Fruit fly (Drosophila melanogaster) whole organism, embryonic: ENCODE data around the gene Rsph3.

ENCODE experiments used
- Abd-B ChIP-seq: fragments of 200-800 bp; sonication (Bioruptor generic); optimal IDR thresholded peaks from 2 replicates; lab custom pipeline; 2018; ENCODE audit warnings: missing biosample characterization, mild to moderate bottlenecking, missing genetic modification characterization, moderate library complexity
- Antp ChIP-seq: fragments of 200-800 bp; sonication (Bioruptor generic); optimal IDR thresholded peaks from 3 replicates; lab custom pipeline; 2016; ENCODE audit warnings: missing biosample characterization, missing genetic modification characterization
- Awh ChIP-seq: fragments of 200-800 bp; sonication (Bioruptor generic); IDR thresholded peaks from 2 replicates; pipeline ENCODE4, ENCODE4 v1.3.6; 2022; ENCODE audit warnings: missing biosample characterization, missing genetic modification characterization
- CG1024 ChIP-seq: fragments of 200-800 bp; sonication (Bioruptor generic); IDR thresholded peaks from 2 replicates; pipeline ENCODE4 v1.3.6; 2022; ENCODE audit warnings: missing biosample characterization, missing genetic modification characterization
- CG10543 ChIP-seq: fragments of 200-800 bp; sonication (Bioruptor generic); optimal IDR thresholded peaks from 3 replicates; lab custom pipeline; 2017; ENCODE audit warnings: missing biosample characterization, mild to moderate bottlenecking, missing genetic modification characterization, moderate library complexity
- CG11695 ChIP-seq: fragments of 200-800 bp; sonication (Bioruptor generic); IDR thresholded peaks from 3 replicates; pipeline ENCODE4 v1.3.6; 2022; ENCODE audit warnings: missing biosample characterization, missing genetic modification characterization
- CG12769 ChIP-seq: fragments of 200-800 bp; sonication (Bioruptor generic); optimal IDR thresholded peaks from 2 replicates; lab custom pipeline; 2019; ENCODE audit warnings: missing biosample characterization, mild to moderate bottlenecking, missing genetic modification characterization, moderate library complexity
- CG13296 ChIP-seq: fragments of 200-800 bp; sonication (Bioruptor generic); optimal IDR thresholded peaks from 3 replicates; lab custom pipeline; 2018; ENCODE audit warnings: missing biosample characterization, mild to moderate bottlenecking, missing genetic modification characterization
- CG14441 ChIP-seq: fragments of 200-800 bp; sonication (Bioruptor generic); IDR thresholded peaks from 2 replicates; pipeline ENCODE4 v1.3.6; 2022; ENCODE audit warnings: missing biosample characterization, missing genetic modification characterization
- CG15073 ChIP-seq: fragments of 200-800 bp; sonication (Bioruptor generic); optimal IDR thresholded peaks from 2 replicates; lab custom pipeline; 2016; ENCODE audit warnings: missing biosample characterization, missing genetic modification characterization
- CG17568 ChIP-seq: fragments of 200-800 bp; sonication (Bioruptor generic); optimal IDR thresholded peaks from 2 replicates; lab custom pipeline; 2018; ENCODE audit warnings: missing biosample characterization, mild to moderate bottlenecking, missing genetic modification characterization, moderate library complexity
- CG3281 ChIP-seq: fragments of 200-800 bp; sonication (Bioruptor generic); optimal IDR thresholded peaks from 3 replicates; lab custom pipeline; 2017; ENCODE audit warnings: missing biosample characterization, mild to moderate bottlenecking, missing genetic modification characterization
- CG3407 ChIP-seq: fragments of 200-800 bp; sonication (Bioruptor generic); optimal IDR thresholded peaks from 2 replicates; lab custom pipeline; 2018; ENCODE audit warnings: missing biosample characterization, mild to moderate bottlenecking, missing genetic modification characterization
- CG34422 ChIP-seq: fragments of 200-800 bp; sonication (Bioruptor generic); IDR thresholded peaks from 3 replicates; pipeline ENCODE4 v1.3.6; 2022; ENCODE audit warnings: missing biosample characterization, missing genetic modification characterization
- CG5180 ChIP-seq: fragments of 200-800 bp; sonication (Bioruptor generic); optimal IDR thresholded peaks from 3 replicates; lab custom pipeline; 2017; ENCODE audit warnings: missing biosample characterization, missing genetic modification characterization, mild to moderate bottlenecking, moderate library complexity, missing genetic modification reagents
- CG6791 ChIP-seq: fragments of 200-800 bp; sonication (Bioruptor generic); IDR thresholded peaks from 3 replicates; pipeline ENCODE4 v1.3.6; 2022; ENCODE audit warnings: missing biosample characterization, missing genetic modification characterization; ENCODE audit not compliant: partially characterized antibody
- CG7357 ChIP-seq: fragments of 200-800 bp; sonication (Bioruptor generic); IDR thresholded peaks from 3 replicates; pipeline ENCODE4 v1.3.6; 2022; ENCODE audit warnings: missing biosample characterization, missing genetic modification characterization
- CG8924 ChIP-seq: fragments of 200-800 bp; optimal IDR thresholded peaks from 3 replicates; lab custom pipeline; 2019; ENCODE audit warnings: missing biosample characterization, mild to moderate bottlenecking, missing genetic modification characterization, moderate library complexity
- CG9817 ChIP-seq: fragments of 200-800 bp; sonication (Bioruptor generic); optimal IDR thresholded peaks from 2 replicates; lab custom pipeline; 2018; ENCODE audit warnings: missing biosample characterization, mild to moderate bottlenecking, missing genetic modification characterization, moderate library complexity
- CoRest ChIP-seq: fragments of 200-800 bp; sonication (Bioruptor generic); optimal IDR thresholded peaks from 3 replicates; lab custom pipeline; 2018; ENCODE audit warnings: missing biosample characterization, mild to moderate bottlenecking, missing genetic modification characterization, moderate library complexity
- Elba2 ChIP-seq: fragments of 200-800 bp; sonication (Bioruptor generic); optimal IDR thresholded peaks from 3 replicates; lab custom pipeline; 2016; ENCODE audit warnings: missing biosample characterization, missing genetic modification characterization
- Ets97D ChIP-seq: fragments of 200-800 bp; sonication (Bioruptor generic); optimal IDR thresholded peaks from 3 replicates; lab custom pipeline; 2016; ENCODE audit warnings: missing biosample characterization, missing genetic modification characterization
- Lim3 ChIP-seq: fragments of 200-800 bp; sonication (Bioruptor generic); IDR thresholded peaks from 2 replicates; pipeline ENCODE4 v1.3.6; 2022; ENCODE audit warnings: missing biosample characterization, missing genetic modification characterization
- MESR4 ChIP-seq: fragments of 200-800 bp; sonication (Bioruptor generic); optimal IDR thresholded peaks from 2 replicates; lab custom pipeline; 2018; ENCODE audit warnings: missing biosample characterization, mild to moderate bottlenecking, missing genetic modification characterization, moderate library complexity
- Mes4 ChIP-seq: fragments of 200-800 bp; sonication (Bioruptor generic); optimal IDR thresholded peaks from 2 replicates; lab custom pipeline; 2016; ENCODE audit warnings: missing biosample characterization, missing genetic modification characterization
- NC2β ChIP-seq: fragments of 200-800 bp; sonication (Bioruptor generic); optimal IDR thresholded peaks from 2 replicates; lab custom pipeline; 2016; ENCODE audit warnings: missing biosample characterization, missing genetic modification characterization
- NfI ChIP-seq: fragments of 200-800 bp; sonication (Bioruptor generic); optimal IDR thresholded peaks from 3 replicates; lab custom pipeline; 2018; ENCODE audit warnings: missing biosample characterization, mild to moderate bottlenecking, missing genetic modification characterization, moderate library complexity
- Oli ChIP-seq: fragments of 200-800 bp; sonication (Bioruptor generic); optimal IDR thresholded peaks from 2 replicates; lab custom pipeline; 2018; ENCODE audit warnings: missing biosample characterization, mild to moderate bottlenecking, missing genetic modification characterization, moderate library complexity
- Sin3A ChIP-seq: fragments of >200 bp; optimal IDR thresholded peaks from 2 replicates; lab custom pipeline; 2018
- Usf ChIP-seq: fragments of 200-800 bp; sonication (Bioruptor generic); optimal IDR thresholded peaks from 2 replicates; lab custom pipeline; 2017; ENCODE audit warnings: missing genotype, missing biosample characterization, missing genetic modification characterization
- abd-A ChIP-seq: fragments of 200-800 bp; sonication (Bioruptor generic); optimal IDR thresholded peaks from 3 replicates; lab custom pipeline; 2019; ENCODE audit warnings: missing biosample characterization, mild to moderate bottlenecking, missing genetic modification characterization, moderate library complexity
- al ChIP-seq: fragments of 200-800 bp; sonication (Bioruptor generic); IDR thresholded peaks from 2 replicates; pipeline ENCODE4 v1.3.6; 2022; ENCODE audit warnings: missing biosample characterization, missing genetic modification characterization
- amos ChIP-seq: fragments of 200-800 bp; sonication (Bioruptor generic); IDR thresholded peaks from 2 replicates; pipeline ENCODE4 v1.3.6; 2022; ENCODE audit warnings: missing biosample characterization, missing genetic modification characterization; ENCODE audit not compliant: partially characterized antibody
- grau ChIP-seq: fragments of 200-800 bp; optimal IDR thresholded peaks from 3 replicates; lab custom pipeline; 2019; ENCODE audit warnings: missing biosample characterization, mild to moderate bottlenecking, missing genetic modification characterization, moderate library complexity
- grn ChIP-seq: fragments of 200-800 bp; sonication (Bioruptor generic); optimal IDR thresholded peaks from 3 replicates; lab custom pipeline; 2017; ENCODE audit warnings: missing biosample characterization, missing genetic modification characterization
- inv ChIP-seq: fragments of 200-800 bp; sonication (Bioruptor generic); IDR thresholded peaks from 2 replicates; pipeline ENCODE4 v1.3.6; 2022; ENCODE audit warnings: missing biosample characterization, missing genetic modification characterization; ENCODE audit not compliant: partially characterized antibody
- kni ChIP-seq: fragments of 200-800 bp; sonication (Bioruptor generic); optimal IDR thresholded peaks from 3 replicates; lab custom pipeline; 2017; ENCODE audit warnings: mild to moderate bottlenecking, missing biosample characterization, missing genetic modification reagents, missing genetic modification characterization
- lilli ChIP-seq: fragments of 200-800 bp; sonication (Bioruptor generic); optimal IDR thresholded peaks from 3 replicates; lab custom pipeline; 2016; ENCODE audit warnings: missing biosample characterization, missing genetic modification characterization
- onecut ChIP-seq: fragments of 200-800 bp; sonication (Bioruptor generic); IDR thresholded peaks from 2 replicates; pipeline ENCODE4 v1.3.6; 2022; ENCODE audit warnings: missing biosample characterization, missing genetic modification characterization
- pros ChIP-seq: fragments of 200-800 bp; sonication (Bioruptor generic); optimal IDR thresholded peaks from 3 replicates; lab custom pipeline; 2019; ENCODE audit warnings: missing biosample characterization, mild to moderate bottlenecking, missing genetic modification characterization, moderate library complexity
- psq ChIP-seq: fragments of 200-800 bp; sonication (Bioruptor generic); optimal IDR thresholded peaks from 2 replicates; lab custom pipeline; 2017; ENCODE audit warnings: missing biosample characterization, missing genetic modification characterization
- ranshi ChIP-seq: fragments of 200-800 bp; sonication (Bioruptor generic); IDR thresholded peaks from 2 replicates; pipeline ENCODE4 v1.3.6; 2022; ENCODE audit warnings: missing biosample characterization, missing genetic modification characterization
- sd ChIP-seq: fragments of 200-800 bp; sonication (Bioruptor generic); optimal IDR thresholded peaks from 3 replicates; lab custom pipeline; 2018; ENCODE audit warnings: missing biosample characterization, mild to moderate bottlenecking, missing genetic modification characterization, moderate library complexity
- sens ChIP-seq: fragments of 200-800 bp; sonication (Bioruptor generic); peaks from one replicate; lab custom pipeline; 2016; ENCODE audit warnings: missing biosample characterization, missing genetic modification characterization
- seq ChIP-seq: fragments of 200-800 bp; sonication (Bioruptor generic); IDR thresholded peaks from 2 replicates; pipeline ENCODE4 v1.3.6; 2022; ENCODE audit warnings: missing biosample characterization, missing genetic modification characterization
- tap ChIP-seq: fragments of 200-800 bp; optimal IDR thresholded peaks from 3 replicates; lab custom pipeline; 2019; ENCODE audit warnings: missing biosample characterization, mild to moderate bottlenecking, missing genetic modification characterization, moderate library complexity
- tx ChIP-seq: fragments of 200-800 bp; sonication (Bioruptor generic); optimal IDR thresholded peaks from 2 replicates; lab custom pipeline; 2016; ENCODE audit warnings: missing biosample characterization, missing genetic modification characterization
- vnd ChIP-seq: fragments of 200-800 bp; sonication (Bioruptor generic); IDR thresholded peaks from 3 replicates; pipeline ENCODE4 v1.3.6; 2022; ENCODE audit warnings: missing biosample characterization, missing genetic modification characterization; ENCODE audit not compliant: partially characterized antibody
- vvl ChIP-seq: fragments of 200-800 bp; sonication (Bioruptor generic); IDR thresholded peaks from 2 replicates; pipeline ENCODE4 v1.3.6; 2022; ENCODE audit warnings: missing biosample characterization, missing genetic modification characterization

Gene Rsph3

DNA sequence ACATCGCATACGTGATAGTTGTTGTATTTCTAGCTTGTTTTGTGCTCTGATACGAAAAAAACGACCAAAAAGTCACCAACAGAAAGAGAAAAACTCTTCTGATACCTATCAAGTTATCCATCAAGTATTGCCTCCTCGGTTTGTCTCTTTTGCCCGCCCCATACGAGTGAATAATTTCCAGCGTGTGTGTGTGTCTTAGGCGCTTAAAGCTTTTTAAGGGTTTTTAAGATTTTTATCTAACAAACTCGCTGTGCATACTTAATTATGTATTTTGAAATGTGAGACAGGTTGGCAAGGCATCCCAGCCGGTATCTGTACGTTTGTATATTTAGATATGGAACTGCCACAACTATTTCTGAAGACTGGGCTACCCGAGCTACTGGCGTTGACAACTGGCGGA is 16.4 kb upstream of the Rsph3 start (continued):
- TF ChIP-seq CG9817 = no peak
- no peak for TF ChIP-seq Elba2 (GFP tag; lab: Kevin White, UChicago)
- TF ChIP-seq CoRest (tag; lab: Kevin White, UChicago) = no peak
- TF ChIP-seq CG8924 (tag; lab: Kevin White, UChicago) = no peak
- TF ChIP-seq Mes4 (GFP tag; lab: Kevin White, UChicago) = no peak
- peak; percentile 90 for TF ChIP-seq vvl (GFP tag; lab: Robert Waterston, UW)
- no peak for TF ChIP-seq tap (tag; lab: Kevin White, UChicago)
- TF ChIP-seq lilli = no peak
- peak; percentile 57 for TF ChIP-seq abd-A (tag; lab: Kevin White, UChicago)
- 0 out of 2 replicates have a peak, but pooled peaks have one; percentile 13 for TF ChIP-seq Awh
- TF ChIP-seq CG3281 (GFP tag; lab: Kevin White, UChicago) = no peak
- no peak for TF ChIP-seq Antp (GFP tag; lab: Kevin White, UChicago)
- no peak for TF ChIP-seq CG13296 (GFP tag; lab: Kevin White, UChicago)

DNA sequence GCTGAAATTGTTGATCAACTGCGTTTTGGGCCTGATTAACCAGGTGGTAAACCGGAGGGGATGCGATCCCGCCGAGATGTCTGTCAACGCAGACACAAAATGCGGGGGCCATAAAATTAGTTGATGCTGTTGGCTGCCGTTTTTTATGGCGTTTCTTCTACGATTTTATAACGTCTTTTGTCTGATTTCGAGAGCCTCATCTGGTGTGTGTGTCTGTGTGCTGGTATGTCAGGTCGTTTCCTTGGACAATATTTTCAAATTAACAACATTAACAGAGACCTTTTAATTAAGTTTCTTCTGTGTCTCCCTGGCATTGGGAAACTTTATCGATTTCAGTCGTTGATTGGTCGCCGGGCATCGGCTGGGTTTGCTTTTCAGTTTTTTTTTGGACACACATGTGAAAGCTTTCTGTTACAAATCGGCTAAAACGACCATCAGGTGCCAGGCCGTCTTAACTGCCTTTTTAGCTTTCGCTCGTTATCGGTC is 15.8 kb upstream of the Rsph3 start:
- TF ChIP-seq Lim3 (GFP tag; lab: Robert Waterston, UW) (no peak), Awh (peak; percentile 94), ranshi (no peak), MESR4 (GFP tag; lab: Kevin White, UChicago) (no peak), CG17568 (GFP tag; lab: Kevin White, UChicago) (no peak), grn (no peak), Abd-B (GFP tag; lab: Kevin White, UChicago) (peak; percentile 33), vnd (GFP tag; lab: Robert Waterston, UW) (no peak), onecut (GFP tag; lab: Robert Waterston, UW) (peak; percentile 36; the same call in 1 of the 2 replicates), Oli (tag; lab: Kevin White, UChicago) (no peak), CG10543 (no peak), amos (GFP tag; lab: Robert Waterston, UW) (no peak), sd (tag; lab: Kevin White, UChicago) (peak; percentile 62), kni (GFP tag; lab: Kevin White, UChicago) (no peak), Usf (GFP tag; lab: Kevin White, UChicago) (no peak), psq (GFP tag; lab: Kevin White, UChicago) (no peak), abd-A (tag; lab: Kevin White, UChicago) (peak; percentile 79), CG1024 (no peak), seq (no peak)

DNA sequence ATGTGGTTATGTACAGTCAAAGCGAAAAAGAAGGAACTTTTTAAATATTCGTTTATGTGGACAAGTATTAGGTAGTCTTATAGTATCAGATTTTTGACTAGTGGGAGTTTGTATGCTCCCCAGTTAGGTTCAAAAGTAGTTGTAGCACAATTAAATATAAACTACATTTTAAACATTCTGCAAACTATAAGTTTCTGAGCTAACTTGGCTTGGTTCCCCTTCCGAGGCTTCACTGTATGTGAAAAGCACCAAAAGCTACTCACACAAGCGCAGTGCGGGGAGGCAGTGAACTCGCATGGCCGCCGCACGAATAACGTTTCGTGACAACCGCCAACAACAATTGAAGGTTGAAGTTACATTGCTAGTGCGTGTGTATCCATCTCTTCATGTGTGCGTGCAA is 14.6 kb upstream of the Rsph3 start:
- TF ChIP-seq inv (GFP tag; lab: Robert Waterston, UW) (no peak), CG14441 (GFP tag; lab: Robert Waterston, UW) (peak; percentile 60; the same call in 1 of the 2 replicates), Sin3A (lab: Kevin White, UChicago) (no peak), ranshi (peak; percentile 14; the same call in 1 of the 2 replicates), Abd-B (GFP tag; lab: Kevin White, UChicago) (peak; percentile 8), CG11695 (GFP tag; lab: Robert Waterston, UW) (peak; percentile 56; the same call in 1 of the 3 replicates), CG12769 (tag; lab: Kevin White, UChicago) (no peak), CG15073 (no peak), CG34422 (0 out of 3 replicates have a peak, but pooled peaks have one; percentile 56), al (GFP tag; lab: Robert Waterston, UW) (no peak), sens (GFP tag; lab: Kevin White, UChicago) (no peak), Ets97D (GFP tag; lab: Kevin White, UChicago) (no peak), grau (tag; lab: Kevin White, UChicago) (peak; percentile 80), CG6791 (GFP tag; lab: Robert Waterston, UW) (no peak), CG7357 (peak; percentile 50; the same call in 1 of the 3 replicates), pros (GFP tag; lab: Kevin White, UChicago) (no peak), tx (GFP tag; lab: Kevin White, UChicago) (no peak), NC2β (no peak), NfI (no peak), CG3407 (GFP tag; lab: Kevin White, UChicago) (no peak), CG5180 (no peak)
